Worm (Caenorhabditis elegans) whole organism, L2 larva: Measurements from ENCODE around the gene dcap-1.

Experiments used
- F13H6.1 ChIP-seq: sonication (generic microtip); optimal IDR thresholded peaks from 2 replicates; lab custom pipeline; 2016; ENCODE audit warnings: missing genetic modification characterization, missing compliant biosample characterization
- elt-1 ChIP-seq: fragments of 150-350 bp; optimal IDR thresholded peaks from 2 replicates; lab custom pipeline; 2014; ENCODE audit warnings: missing biosample characterization, missing genetic modification characterization
- nhr-21 ChIP-seq: fragments of 150-350 bp; optimal IDR thresholded peaks from 2 replicates; lab custom pipeline; 2014; ENCODE audit warnings: missing biosample characterization, missing genetic modification characterization
- nhr-25 ChIP-seq: fragments of 150-350 bp; sonication (generic microtip); optimal IDR thresholded peaks from 3 replicates; lab custom pipeline; 2014; ENCODE audit warnings: missing biosample characterization, missing genetic modification characterization
- unc-39 ChIP-seq: fragments of 150-350 bp; optimal IDR thresholded peaks from 2 replicates; lab custom pipeline; 2014; ENCODE audit warnings: missing biosample characterization, missing genetic modification characterization

- no peak for TF ChIP-seq elt-1 (tag; lab: Kevin White, UChicago)
- no peak for TF ChIP-seq nhr-21 (tag; lab: Kevin White, UChicago)
- TF ChIP-seq nhr-25 (tag; lab: Kevin White, UChicago): no peak
- no peak for TF ChIP-seq unc-39 (tag; lab: Kevin White, UChicago)
- TF ChIP-seq F13H6.1 (tag; lab: Kevin White, UChicago): no peak
Measured at ce11 chrIV:1096154-1096553, 41.6 kb upstream of the dcap-1 start.
